Worm (Caenorhabditis elegans) whole organism, L4/young adult: ENCODE measurements around the gene B0336.7.

Experiments
- W03F9.2 ChIP-seq: fragments of 150-350 bp; optimal IDR thresholded peaks from 2 replicates; lab custom pipeline; 2014; ENCODE audit warnings: missing biosample characterization, missing genetic modification characterization
- dao-5 ChIP-seq: sonication (generic microtip); optimal IDR thresholded peaks from 2 replicates; lab custom pipeline; 2016; ENCODE audit warnings: missing genotype, missing genetic modification characterization, moderate library complexity, missing compliant biosample characterization
- him-1 ChIP-seq: sonication (generic microtip); optimal IDR thresholded peaks from 2 replicates; lab custom pipeline; 2016; ENCODE audit warnings: missing genotype, missing genetic modification reagents, missing genetic modification characterization, missing compliant biosample characterization

The B0336.7 gene

ce11 chrIII:5697266-5697665, at the start of gene B0336.7:
TSS of gene B0336.7 (minus strand) at chrIII:5697366.
- TF ChIP-seq him-1 (tag; lab: Kevin White, UChicago) (no peak), W03F9.2 (tag; lab: Kevin White, UChicago) (no peak), dao-5 (tag; lab: Kevin White, UChicago) (no peak)

ce11 chrIII:5744579-5744978, 47.4 kb upstream of the B0336.7 start, which contains the start of gene B0244.5:
TSS of gene B0244.5 (plus strand) at chrIII:5744879.
- no peak for TF ChIP-seq W03F9.2 (tag; lab: Kevin White, UChicago)
- TF ChIP-seq dao-5 (tag; lab: Kevin White, UChicago): no peak
- TF ChIP-seq him-1 (tag; lab: Kevin White, UChicago): no peak

- TF ChIP-seq dao-5 (tag; lab: Kevin White, UChicago) (no peak), W03F9.2 (tag; lab: Kevin White, UChicago) (no peak), him-1 (tag; lab: Kevin White, UChicago) (no peak)
Observed at ce11 chrIII:5743084-5743483, 45.9 kb upstream of the B0336.7 start, which contains the start of gene B0244.15. TSS of gene B0244.15 (plus strand) at chrIII:5743384.

ce11 chrIII:5740666-5741065, 43.5 kb upstream of the B0336.7 start, which contains the start of gene B0244.16:
TSS of gene B0244.16 (plus strand) at chrIII:5740966.
- TF ChIP-seq him-1 (tag; lab: Kevin White, UChicago): no peak
- TF ChIP-seq dao-5 (tag; lab: Kevin White, UChicago): no peak
- TF ChIP-seq W03F9.2 (tag; lab: Kevin White, UChicago): no peak

- no peak for TF ChIP-seq W03F9.2 (tag; lab: Kevin White, UChicago)
- TF ChIP-seq dao-5 (tag; lab: Kevin White, UChicago): no peak
- TF ChIP-seq him-1 (tag; lab: Kevin White, UChicago): no peak
Observed at ce11 chrIII:5737708-5738107, 40.5 kb upstream of the B0336.7 start, which contains the start of gene B0244.6. TSS of gene B0244.6 (plus strand) at chrIII:5738008.

- TF ChIP-seq him-1 (tag; lab: Kevin White, UChicago): no peak
Observed at ce11 chrIII:5734905-5735304, 37.7 kb upstream of the B0336.7 start, which contains the start of gene B0244.10. TSS of gene B0244.10 (plus strand) at chrIII:5735158.

ce11 chrIII:5734328-5734727, 37.2 kb upstream of the B0336.7 start:
- TF ChIP-seq him-1 (tag; lab: Kevin White, UChicago) (no peak), dao-5 (tag; lab: Kevin White, UChicago) (no peak), W03F9.2 (tag; lab: Kevin White, UChicago) (no peak)

- no peak for TF ChIP-seq W03F9.2 (tag; lab: Kevin White, UChicago)
- no peak for TF ChIP-seq dao-5 (tag; lab: Kevin White, UChicago)
Observed at ce11 chrIII:5732925-5733324, 35.8 kb upstream of the B0336.7 start, which contains the start of gene B0244.17. TSS of gene B0244.17 (plus strand) at chrIII:5733225.

- no peak for TF ChIP-seq him-1 (tag; lab: Kevin White, UChicago)
- TF ChIP-seq W03F9.2 (tag; lab: Kevin White, UChicago): no peak
- no peak for TF ChIP-seq dao-5 (tag; lab: Kevin White, UChicago)
Observed at ce11 chrIII:5730980-5731636, 33.9 kb upstream of the B0336.7 start, which contains the start of the genes B0244.9 and B0244.7. TSS of gene B0244.9 (minus strand) at chrIII:5731030. TSS of gene B0244.7 (plus strand) at chrIII:5731501.

- TF ChIP-seq W03F9.2 (tag; lab: Kevin White, UChicago): no peak
- TF ChIP-seq dao-5 (tag; lab: Kevin White, UChicago): no peak
- TF ChIP-seq him-1 (tag; lab: Kevin White, UChicago): no peak
Observed at ce11 chrIII:5730041-5730440, 32.9 kb upstream of the B0336.7 start.

ce11 chrIII:5729367-5729766, 32.2 kb upstream of the B0336.7 start:
- TF ChIP-seq dao-5 (tag; lab: Kevin White, UChicago): no peak
- no peak for TF ChIP-seq him-1 (tag; lab: Kevin White, UChicago)
- no peak for TF ChIP-seq W03F9.2 (tag; lab: Kevin White, UChicago)

ce11 chrIII:5727827-5728226, 30.7 kb upstream of the B0336.7 start, which contains the start of gene egg-1:
TSS of gene egg-1 (plus strand) at chrIII:5728180.
- TF ChIP-seq W03F9.2 (tag; lab: Kevin White, UChicago): peak; percentile 39
- TF ChIP-seq dao-5 (tag; lab: Kevin White, UChicago): no peak

- TF ChIP-seq him-1 (tag; lab: Kevin White, UChicago) (no peak), W03F9.2 (tag; lab: Kevin White, UChicago) (no peak), dao-5 (tag; lab: Kevin White, UChicago) (no peak)
Observed at ce11 chrIII:5722550-5722949, 25.4 kb upstream of the B0336.7 start, which contains the start of gene wrm-1. TSS of gene wrm-1 (plus strand) at chrIII:5722850.

- TF ChIP-seq W03F9.2 (tag; lab: Kevin White, UChicago): peak; percentile 76
- no peak for TF ChIP-seq dao-5 (tag; lab: Kevin White, UChicago)
Observed at ce11 chrIII:5721888-5722287, 24.7 kb upstream of the B0336.7 start.
